Fruit fly (Drosophila melanogaster): ENCODE data around the gene IFT46.

Gene IFT46

dm6 chr2L:18566235-18567158 is 49.4 kb downstream of the IFT46 start (continued):
- TF ChIP-seq Ssrp (tag; optimal IDR thresholded peaks at IDR 0.05) = no peak
- TF ChIP-seq nerfin-1 (tag; optimal IDR thresholded peaks at IDR 0.05) = no peak
- no peak for TF ChIP-seq CG17829 (tag; optimal IDR thresholded peaks at IDR 0.05)
- peak; percentile 32 for TF ChIP-seq CG7556 (GFP tag; optimal IDR thresholded peaks at IDR 0.05)
- TF ChIP-seq Opbp (GFP tag; IDR thresholded peaks at IDR 0.05; ENCODE audit: partially characterized antibody) = peak; percentile 45; the same call in 1 of the 3 replicates
- TF ChIP-seq insv (GFP tag; optimal IDR thresholded peaks at IDR 0.05) = no peak
- no peak for TF ChIP-seq Lhr (GFP tag; optimal IDR thresholded peaks at IDR 0.05)
- no peak for TF ChIP-seq stwl (tag; optimal IDR thresholded peaks at IDR 0.05)
- no peak for TF ChIP-seq CG30020 (tag; optimal IDR thresholded peaks at IDR 0.05)
- TF ChIP-seq Tbp (GFP tag; optimal IDR thresholded peaks at IDR 0.05) = no peak
- TF ChIP-seq nom (GFP tag; optimal IDR thresholded peaks at IDR 0.05) = no peak
- 0 out of 2 replicates have a peak, but pooled peaks have one; percentile 12 for TF ChIP-seq Awh (GFP tag; IDR thresholded peaks at IDR 0.05)
- TF ChIP-seq ara (GFP tag; IDR thresholded peaks at IDR 0.05) = no peak; the same call in 1 of the 2 replicates
- no peak for TF ChIP-seq unc-4 (GFP tag; IDR thresholded peaks at IDR 0.05; ENCODE audit: partially characterized antibody)
- TF ChIP-seq Ada2b (GFP tag; IDR thresholded peaks at IDR 0.05) = no peak
- no peak for TF ChIP-seq CG4617 (GFP tag; optimal IDR thresholded peaks at IDR 0.05; ENCODE audit: borderline replicate concordance)
- no peak for TF ChIP-seq C15 (GFP tag; IDR thresholded peaks at IDR 0.05)
- TF ChIP-seq CG14860 (GFP tag; IDR thresholded peaks at IDR 0.05; ENCODE audit: partially characterized antibody) = no peak
- no peak for TF ChIP-seq ro (GFP tag; IDR thresholded peaks at IDR 0.05)
- TF ChIP-seq Mrtf (GFP tag; IDR thresholded peaks at IDR 0.05) = no peak
- no peak for TF ChIP-seq HLH3B (GFP tag; IDR thresholded peaks at IDR 0.05)
- TF ChIP-seq tna (GFP tag; IDR thresholded peaks at IDR 0.05; ENCODE audit: partially characterized antibody) = no peak
- no peak for TF ChIP-seq ham (GFP tag; IDR thresholded peaks at IDR 0.05)
- no peak for TF ChIP-seq Antp (GFP tag; optimal IDR thresholded peaks at IDR 0.05)
- peak; percentile 41 for TF ChIP-seq CG11504 (tag; optimal IDR thresholded peaks at IDR 0.05)
- no peak for TF ChIP-seq seq (GFP tag; IDR thresholded peaks at IDR 0.05)
- no peak for TF ChIP-seq Vsx1 (GFP tag; optimal IDR thresholded peaks at IDR 0.05)
- TF ChIP-seq CG14965 (GFP tag; optimal IDR thresholded peaks at IDR 0.05; ENCODE audit: borderline replicate concordance) = no peak
- no peak for TF ChIP-seq fd102C (GFP tag; optimal IDR thresholded peaks at IDR 0.05)
- TF ChIP-seq CG4282 (GFP tag; optimal IDR thresholded peaks at IDR 0.05) = no peak
- no peak for TF ChIP-seq da (GFP tag; optimal IDR thresholded peaks at IDR 0.05)
- no peak for TF ChIP-seq Sin3A (optimal IDR thresholded peaks at IDR 0.05)
- TF ChIP-seq oc (tag; optimal IDR thresholded peaks at IDR 0.05) = no peak
- TF ChIP-seq BtbVII (GFP tag; optimal IDR thresholded peaks at IDR 0.05) = no peak
- TF ChIP-seq CG12104 (GFP tag; optimal IDR thresholded peaks at IDR 0.05) = no peak
- peak; percentile 7 for TF ChIP-seq lilli (GFP tag; optimal IDR thresholded peaks at IDR 0.05)
- TF ChIP-seq sisA (GFP tag; IDR thresholded peaks at IDR 0.05) = no peak
- no peak for TF ChIP-seq CG8944 (GFP tag; optimal IDR thresholded peaks at IDR 0.05)
- no peak for TF ChIP-seq Gsc (GFP tag; IDR thresholded peaks at IDR 0.05)
- peak; percentile 33 for TF ChIP-seq CG1233 (GFP tag; optimal IDR thresholded peaks at IDR 0.05)
- no peak for TF ChIP-seq z (GFP tag; IDR thresholded peaks at IDR 0.05)
- no peak for TF ChIP-seq bowl (GFP tag; IDR thresholded peaks at IDR 0.05)
- TF ChIP-seq ash1 (GFP tag; optimal IDR thresholded peaks at IDR 0.05) = no peak
- no peak for TF ChIP-seq CG17912 (GFP tag; optimal IDR thresholded peaks at IDR 0.05)
- no peak for TF ChIP-seq Optix (GFP tag; IDR thresholded peaks at IDR 0.05)
- TF ChIP-seq CG10267 (tag; optimal IDR thresholded peaks at IDR 0.05) = peak; percentile 16
- TF ChIP-seq knrl (GFP tag; IDR thresholded peaks at IDR 0.05; ENCODE audit: partially characterized antibody) = 0 out of 3 replicates have a peak, but pooled peaks have one; percentile 38
- TF ChIP-seq Side (GFP tag; optimal IDR thresholded peaks at IDR 0.05) = no peak
- TF ChIP-seq ftz-f1 (GFP tag; optimal IDR thresholded peaks at IDR 0.05) = peak; percentile 65
